Fruit fly (Drosophila melanogaster) whole organism, prepupa: ENCODE data around the gene ctp.

Experiments used
- Blimp-1 ChIP-seq: fragments of 200-800 bp; sonication (Bioruptor generic); optimal IDR thresholded peaks from 3 replicates; lab custom pipeline; 2017; ENCODE audit warnings: missing biosample characterization, missing genetic modification characterization, mild to moderate bottlenecking, moderate library complexity, missing genetic modification reagents
- CG10631 ChIP-seq: fragments of 200-800 bp; sonication (Bioruptor generic); optimal IDR thresholded peaks from 2 replicates; lab custom pipeline; 2016; ENCODE audit warnings: missing biosample characterization, missing genetic modification characterization
- CG10669 ChIP-seq: fragments of 200-800 bp; sonication (Bioruptor generic); optimal IDR thresholded peaks from 3 replicates; lab custom pipeline; 2018; ENCODE audit warnings: missing biosample characterization, mild to moderate bottlenecking, missing genetic modification characterization, moderate library complexity
- CG11294 ChIP-seq: fragments of 200-800 bp; sonication (Bioruptor generic); IDR thresholded peaks from 2 replicates; pipeline ENCODE4 v1.3.6; 2022; ENCODE audit warnings: missing biosample characterization, missing genetic modification characterization
- CG11902 ChIP-seq: fragments of 200-800 bp; sonication (Bioruptor generic); optimal IDR thresholded peaks from 3 replicates; lab custom pipeline; 2016; ENCODE audit warnings: missing biosample characterization, missing genetic modification characterization
- CG15336 ChIP-seq: fragments of 200-800 bp; sonication (Bioruptor generic); IDR thresholded peaks from 2 replicates; pipeline ENCODE4 v1.3.6; 2022; ENCODE audit warnings: missing biosample characterization, missing genetic modification characterization
- CG16779 ChIP-seq: fragments of 200-800 bp; sonication (Bioruptor generic); optimal IDR thresholded peaks from 3 replicates; lab custom pipeline; 2017; ENCODE audit warnings: missing biosample characterization, mild to moderate bottlenecking, missing genetic modification characterization
- CG32006 ChIP-seq: fragments of 200-800 bp; sonication (Bioruptor generic); optimal IDR thresholded peaks from 3 replicates; lab custom pipeline; 2017; ENCODE audit warnings: missing biosample characterization, mild to moderate bottlenecking, missing genetic modification characterization
- CG34406 ChIP-seq: fragments of 200-800 bp; sonication (Bioruptor generic); optimal IDR thresholded peaks from 3 replicates; lab custom pipeline; 2016; ENCODE audit warnings: missing biosample characterization, missing genetic modification characterization
- CG3919 ChIP-seq: fragments of 200-800 bp; sonication (Bioruptor generic); optimal IDR thresholded peaks from 3 replicates; lab custom pipeline; 2016; ENCODE audit warnings: missing biosample characterization, missing genetic modification characterization
- CG4318 ChIP-seq: fragments of 200-800 bp; sonication (Bioruptor generic); optimal IDR thresholded peaks from 3 replicates; lab custom pipeline; 2017; ENCODE audit warnings: missing biosample characterization, mild to moderate bottlenecking, missing genetic modification characterization
- CG6163 ChIP-seq: fragments of 200-800 bp; sonication (Bioruptor generic); IDR thresholded peaks from 3 replicates; pipeline ENCODE4 v1.3.6; 2022; ENCODE audit warnings: missing biosample characterization, missing genetic modification characterization
- CG6276 ChIP-seq: fragments of 200-800 bp; sonication (Bioruptor generic); optimal IDR thresholded peaks from 2 replicates; lab custom pipeline; 2017; ENCODE audit warnings: missing biosample characterization, mild to moderate bottlenecking, missing genetic modification characterization
- CG6792 ChIP-seq: fragments of 200-800 bp; sonication (Bioruptor generic); optimal IDR thresholded peaks from 3 replicates; lab custom pipeline; 2016; ENCODE audit warnings: missing biosample characterization, missing genetic modification characterization
- CG6854 ChIP-seq: fragments of 200-800 bp; sonication (Bioruptor generic); optimal IDR thresholded peaks from 2 replicates; lab custom pipeline; 2017; ENCODE audit warnings: missing biosample characterization, mild to moderate bottlenecking, missing genetic modification characterization
- CG8119 ChIP-seq: fragments of 200-800 bp; sonication (Bioruptor generic); IDR thresholded peaks from 3 replicates; pipeline ENCODE4 v1.3.6; 2022; ENCODE audit warnings: missing biosample characterization, missing genetic modification characterization
- CG8319 ChIP-seq: fragments of 200-800 bp; sonication (Bioruptor generic); optimal IDR thresholded peaks from 3 replicates; lab custom pipeline; 2016; ENCODE audit warnings: missing biosample characterization, missing genetic modification characterization
- CG8632 ChIP-seq: fragments of 200-800 bp; sonication (Bioruptor generic); optimal IDR thresholded peaks from 3 replicates; lab custom pipeline; 2016; ENCODE audit warnings: missing biosample characterization, missing genetic modification characterization
- CG9139 ChIP-seq: fragments of 200-800 bp; sonication (Bioruptor generic); optimal IDR thresholded peaks from 3 replicates; lab custom pipeline; 2017; ENCODE audit warnings: missing biosample characterization, mild to moderate bottlenecking, missing genetic modification characterization
- Eip75B ChIP-seq: fragments of 200-800 bp; sonication (Bioruptor generic); optimal IDR thresholded peaks from 3 replicates; lab custom pipeline; 2016; ENCODE audit warnings: missing biosample characterization, missing genetic modification characterization
- Eip78C ChIP-seq: fragments of 200-800 bp; sonication (Bioruptor generic); peaks from one replicate; lab custom pipeline; 2016; ENCODE audit warnings: missing biosample characterization, missing genetic modification characterization
- Ets21C ChIP-seq: fragments of 200-800 bp; sonication (Bioruptor generic); optimal IDR thresholded peaks from 3 replicates; lab custom pipeline; 2016; ENCODE audit warnings: missing biosample characterization, missing genetic modification characterization
- Ets96B ChIP-seq: fragments of 200-800 bp; optimal IDR thresholded peaks from 2 replicates; lab custom pipeline; 2019; ENCODE audit warnings: missing biosample characterization, mild to moderate bottlenecking, missing genetic modification characterization, moderate library complexity
- Gug ChIP-seq: fragments of 200-800 bp; sonication (Bioruptor generic); IDR thresholded peaks from 2 replicates; pipeline ENCODE4 v1.3.6; 2022; ENCODE audit warnings: missing biosample characterization, missing genetic modification characterization
- Hr38 ChIP-seq: sonication (Bioruptor generic); optimal IDR thresholded peaks from 2 replicates; lab custom pipeline; 2016; ENCODE audit warnings: missing biosample characterization, missing genetic modification characterization
- Hr39 ChIP-seq: fragments of 200-800 bp; sonication (Bioruptor generic); optimal IDR thresholded peaks from 2 replicates; lab custom pipeline; 2016; ENCODE audit warnings: missing biosample characterization, missing genetic modification characterization
- Hr4 ChIP-seq: fragments of 200-800 bp; sonication (Bioruptor generic); optimal IDR thresholded peaks from 3 replicates; lab custom pipeline; 2016; ENCODE audit warnings: missing biosample characterization, missing genetic modification characterization
- Lpt ChIP-seq: fragments of 200-800 bp; sonication (Bioruptor generic); optimal IDR thresholded peaks from 3 replicates; lab custom pipeline; 2016; ENCODE audit warnings: missing biosample characterization, missing genetic modification characterization
- Met ChIP-seq: fragments of 200-800 bp; sonication (Bioruptor generic); optimal IDR thresholded peaks from 3 replicates; lab custom pipeline; 2016; ENCODE audit warnings: missing biosample characterization, missing genetic modification characterization
- Smox ChIP-seq: fragments of 200-800 bp; sonication (Bioruptor generic); optimal IDR thresholded peaks from 3 replicates; lab custom pipeline; 2016; ENCODE audit warnings: missing biosample characterization, missing genetic modification characterization
- Sox102F ChIP-seq: fragments of 200-800 bp; sonication (Bioruptor generic); optimal IDR thresholded peaks from 2 replicates; lab custom pipeline; 2016; ENCODE audit warnings: missing biosample characterization, mild to moderate bottlenecking, missing genetic modification characterization
- Sox14 ChIP-seq: fragments of 200-800 bp; sonication (Bioruptor generic); optimal IDR thresholded peaks from 3 replicates; lab custom pipeline; 2016; ENCODE audit warnings: missing biosample characterization, missing genetic modification characterization
- Sox15 ChIP-seq: fragments of 200-800 bp; sonication (Bioruptor generic); optimal IDR thresholded peaks from 3 replicates; lab custom pipeline; 2016; ENCODE audit warnings: missing biosample characterization, missing genetic modification characterization
- achi ChIP-seq: fragments of 200-800 bp; sonication (Bioruptor generic); optimal IDR thresholded peaks from 3 replicates; lab custom pipeline; 2016; ENCODE audit warnings: missing biosample characterization, missing genetic modification characterization
- acj6 ChIP-seq: fragments of 200-800 bp; sonication (Bioruptor generic); optimal IDR thresholded peaks from 3 replicates; lab custom pipeline; 2016; ENCODE audit warnings: missing biosample characterization, missing genetic modification characterization
- cyc ChIP-seq: fragments of 200-800 bp; sonication (Bioruptor generic); optimal IDR thresholded peaks from 3 replicates; lab custom pipeline; 2016; ENCODE audit warnings: missing biosample characterization, missing genetic modification characterization
- dac ChIP-seq: fragments of 200-800 bp; sonication (Bioruptor generic); optimal IDR thresholded peaks from 2 replicates; lab custom pipeline; 2017; ENCODE audit warnings: missing biosample characterization, mild to moderate bottlenecking, missing genetic modification characterization
- dsx ChIP-seq: fragments of 200-800 bp; optimal IDR thresholded peaks from 3 replicates; lab custom pipeline; 2019; ENCODE audit warnings: missing biosample characterization, mild to moderate bottlenecking, missing genetic modification characterization, moderate library complexity; ENCODE audit not compliant: poor library complexity, severe bottlenecking
- eg ChIP-seq: fragments of 200-800 bp; sonication (Bioruptor generic); IDR thresholded peaks from 3 replicates; pipeline ENCODE4 v1.3.6; 2022; ENCODE audit warnings: missing biosample characterization, missing genetic modification characterization
- esn ChIP-seq: fragments of 200-800 bp; sonication (Bioruptor generic); optimal IDR thresholded peaks from 2 replicates; lab custom pipeline; 2016; ENCODE audit warnings: missing biosample characterization, mild to moderate bottlenecking, missing genetic modification characterization, moderate library complexity
- fd59A ChIP-seq: fragments of 200-800 bp; sonication (Bioruptor generic); optimal IDR thresholded peaks from 2 replicates; lab custom pipeline; 2017; ENCODE audit warnings: missing biosample characterization, mild to moderate bottlenecking, missing genetic modification characterization, missing genetic modification reagents
- lz ChIP-seq: fragments of 200-800 bp; sonication (Bioruptor generic); optimal IDR thresholded peaks from 3 replicates; lab custom pipeline; 2016; ENCODE audit warnings: missing biosample characterization, missing genetic modification characterization
- spab ChIP-seq: fragments of 200-800 bp; sonication (Bioruptor generic); optimal IDR thresholded peaks from 2 replicates; lab custom pipeline; 2017; ENCODE audit warnings: missing biosample characterization, mild to moderate bottlenecking, missing genetic modification characterization, missing genetic modification reagents
- ss ChIP-seq, 2 experiments: fragments of 200-800 bp; sonication (Bioruptor generic); optimal IDR thresholded peaks; 2 replicates in 1 of 2; 3 replicates in 1 of 2; lab custom pipeline; 2017 to 2018; ENCODE audit warnings: mild to moderate bottlenecking in 2 of 2, missing biosample characterization in 2 of 2, missing genetic modification characterization in 2 of 2, moderate library complexity in 1 of 2
- svp ChIP-seq: fragments of 200-800 bp; sonication (Bioruptor generic); peaks from one replicate; lab custom pipeline; 2016; ENCODE audit warnings: missing biosample characterization, missing genetic modification characterization
- topi ChIP-seq: fragments of 200-800 bp; sonication (Bioruptor generic); optimal IDR thresholded peaks from 3 replicates; lab custom pipeline; 2016; ENCODE audit warnings: missing biosample characterization, missing genetic modification characterization
- vri ChIP-seq: fragments of 200-800 bp; sonication (Bioruptor generic); optimal IDR thresholded peaks from 3 replicates; lab custom pipeline; 2016; ENCODE audit warnings: missing biosample characterization, mild to moderate bottlenecking, missing genetic modification characterization

The ctp gene

dm6 chrX:4684444-4684924, 3.1 kb upstream of the ctp start (continued):
- TF ChIP-seq fd59A (GFP tag; lab: Kevin White, UChicago) (peak; percentile 27), Sox15 (GFP tag; lab: Kevin White, UChicago) (peak; percentile 78), ss (GFP tag; optimal IDR thresholded peaks at IDR 0.05; lab: Kevin White, UChicago) (peak; percentile 67 to 71), Hr4 (peak; percentile 74), CG6276 (GFP tag; lab: Kevin White, UChicago) (peak; percentile 72), Lpt (GFP tag; lab: Kevin White, UChicago) (peak; percentile 63), Eip75B (GFP tag; lab: Kevin White, UChicago) (peak; percentile 68), spab (GFP tag; lab: Kevin White, UChicago) (peak; percentile 17), Met (peak; percentile 86), Eip78C (GFP tag; lab: Kevin White, UChicago) (peak; percentile 90), CG32006 (peak; percentile 75), CG10631 (GFP tag; lab: Kevin White, UChicago) (peak; percentile 80), eg (GFP tag; lab: Robert Waterston, UW) (peak; percentile 92), esn (GFP tag; lab: Kevin White, UChicago) (peak; percentile 84), topi (GFP tag; lab: Kevin White, UChicago) (peak; percentile 89), achi (GFP tag; lab: Kevin White, UChicago) (peak; percentile 72), Sox14 (GFP tag; lab: Kevin White, UChicago) (peak; percentile 82), CG10669 (GFP tag; lab: Kevin White, UChicago) (peak; percentile 72), CG3919 (GFP tag; lab: Kevin White, UChicago) (peak; percentile 82), dac (GFP tag; lab: Kevin White, UChicago) (peak; percentile 60), CG9139 (GFP tag; lab: Kevin White, UChicago) (peak; percentile 32), svp (GFP tag; lab: Kevin White, UChicago) (peak; percentile 95), cyc (GFP tag; lab: Kevin White, UChicago) (peak; percentile 89), CG16779 (tag; lab: Kevin White, UChicago) (peak; percentile 66), CG34406 (GFP tag; lab: Kevin White, UChicago) (peak; percentile 79)

- TF ChIP-seq achi (GFP tag; lab: Kevin White, UChicago): peak; percentile 60
- TF ChIP-seq fd59A (GFP tag; lab: Kevin White, UChicago): peak; percentile 52
- TF ChIP-seq acj6 (GFP tag; lab: Kevin White, UChicago): peak; percentile 8
- TF ChIP-seq CG8119: peak; percentile 69
- TF ChIP-seq CG3919 (GFP tag; lab: Kevin White, UChicago): no peak
- TF ChIP-seq Hr38: no peak
- TF ChIP-seq Hr4: peak; percentile 36
- peak; percentile 81 for TF ChIP-seq Lpt (GFP tag; lab: Kevin White, UChicago)
- peak; percentile 5 for TF ChIP-seq Blimp-1 (GFP tag; lab: Kevin White, UChicago)
- peak; percentile 13 for TF ChIP-seq Smox (GFP tag; lab: Kevin White, UChicago)
- TF ChIP-seq CG8632 (GFP tag; lab: Kevin White, UChicago): peak; percentile 37
- TF ChIP-seq Ets96B: peak; percentile 77
- no peak for TF ChIP-seq CG6792 (GFP tag; lab: Kevin White, UChicago)
- TF ChIP-seq Sox102F (GFP tag; lab: Kevin White, UChicago): peak; percentile 53
- TF ChIP-seq CG10669 (GFP tag; lab: Kevin White, UChicago): peak; percentile 56
- TF ChIP-seq Eip75B (GFP tag; lab: Kevin White, UChicago): peak; percentile 39
- peak; percentile 14 for TF ChIP-seq lz (GFP tag; lab: Kevin White, UChicago)
- peak; percentile 87 for TF ChIP-seq vri (GFP tag; lab: Kevin White, UChicago)
- TF ChIP-seq Hr39: no peak
- TF ChIP-seq Sox14 (GFP tag; lab: Kevin White, UChicago): peak; percentile 61
- TF ChIP-seq Ets21C (GFP tag; lab: Kevin White, UChicago): no peak
- TF ChIP-seq svp (GFP tag; lab: Kevin White, UChicago): peak; percentile 93
- TF ChIP-seq Gug: peak; percentile 67
- TF ChIP-seq CG11294: 0 out of 2 replicates have a peak, but pooled peaks have one; percentile 13
- peak; percentile 81 to 93 for TF ChIP-seq ss (GFP tag; optimal IDR thresholded peaks at IDR 0.05; lab: Kevin White, UChicago)
- TF ChIP-seq CG11902 (GFP tag; lab: Kevin White, UChicago): no peak
- peak; percentile 11 for TF ChIP-seq esn (GFP tag; lab: Kevin White, UChicago)
- no peak for TF ChIP-seq CG8319
- TF ChIP-seq cyc (GFP tag; lab: Kevin White, UChicago): no peak
- TF ChIP-seq CG16779 (tag; lab: Kevin White, UChicago): peak; percentile 83
- peak; percentile 51 for TF ChIP-seq CG10631 (GFP tag; lab: Kevin White, UChicago)
- peak; percentile 90 for TF ChIP-seq CG6163 (GFP tag; lab: Robert Waterston, UW)
- peak; percentile 73 for TF ChIP-seq CG15336 (GFP tag; lab: Robert Waterston, UW)
- peak; percentile 40 for TF ChIP-seq CG6854 (GFP tag; lab: Kevin White, UChicago)
- TF ChIP-seq CG4318: peak; percentile 25
- TF ChIP-seq eg (GFP tag; lab: Robert Waterston, UW): peak; percentile 88
- peak; percentile 65 for TF ChIP-seq dsx (GFP tag; lab: Kevin White, UChicago)
Measured at dm6 chrX:4686150-4686549, 1.4 kb upstream of the ctp start.
